Worm (Caenorhabditis elegans): Measurements from ENCODE around the gene atg-9.

The atg-9 gene

ce11 chrV:403028-403427, 53.8 kb downstream of the atg-9 start, which contains the start of gene srh-62:
srh-62 (minus strand) TSS chrV:403128.
- no peak for TF ChIP-seq mxl-2 (GFP tag; conservative IDR thresholded peaks at IDR 0.05)
- TF ChIP-seq fkh-10 (GFP tag; optimal IDR thresholded peaks at IDR 0.05) = no peak
- no peak for TF ChIP-seq hlh-11 (tag; optimal IDR thresholded peaks at IDR 0.05)
- TF ChIP-seq lsy-2 (tag; optimal IDR thresholded peaks at IDR 0.05) = no peak
- no peak for TF ChIP-seq lin-38 (GFP tag; IDR thresholded peaks at IDR 0.05)
- no peak for TF ChIP-seq vab-7 (GFP tag; IDR thresholded peaks at IDR 0.05)
- no peak for TF ChIP-seq T20F7.1 (GFP tag; optimal IDR thresholded peaks at IDR 0.05)
- TF ChIP-seq R02D3.7 (tag; optimal IDR thresholded peaks at IDR 0.05) = no peak
- TF ChIP-seq dmd-8 (GFP tag; IDR thresholded peaks at IDR 0.05) = no peak
- no peak for TF ChIP-seq sdz-12 (GFP tag; optimal IDR thresholded peaks at IDR 0.05)
- no peak for TF ChIP-seq daf-16 (GFP tag; optimal IDR thresholded peaks at IDR 0.05)
- no peak for TF ChIP-seq daf-16 (tag; optimal IDR thresholded peaks at IDR 0.05)
- TF ChIP-seq lir-3 (tag; optimal IDR thresholded peaks at IDR 0.05) = no peak
- TF ChIP-seq ceh-62 (tag; optimal IDR thresholded peaks at IDR 0.05) = no peak
- TF ChIP-seq mdt-29 (GFP tag; IDR thresholded peaks at IDR 0.05) = no peak
- TF ChIP-seq snpc-4 (tag; optimal IDR thresholded peaks at IDR 0.05) = no peak

- no peak for TF ChIP-seq lin-29 (GFP tag; IDR thresholded peaks at IDR 0.05)
- TF ChIP-seq nhr-10 (tag; optimal IDR thresholded peaks at IDR 0.05) = no peak
- no peak for TF ChIP-seq ama-1 (optimal IDR thresholded peaks at IDR 0.05)
- no peak for TF ChIP-seq unc-39 (tag; optimal IDR thresholded peaks at IDR 0.05)
- no peak for TF ChIP-seq nhr-77 (tag; optimal IDR thresholded peaks at IDR 0.05)
- no peak for TF ChIP-seq nhr-111 (GFP tag; optimal IDR thresholded peaks at IDR 0.05)
- TF ChIP-seq php-3 (GFP tag; IDR thresholded peaks at IDR 0.05) = no peak
- TF ChIP-seq T26A8.4 (GFP tag; IDR thresholded peaks at IDR 0.05) = no peak
- TF ChIP-seq egl-27 (tag; optimal IDR thresholded peaks at IDR 0.05) = no peak
- TF ChIP-seq hlh-30 (tag; optimal IDR thresholded peaks at IDR 0.05; ENCODE audit: insufficient read depth) = no peak
- no peak for TF ChIP-seq fos-1 (tag; optimal IDR thresholded peaks at IDR 0.05)
- no peak for TF ChIP-seq rbr-2 (tag; optimal IDR thresholded peaks at IDR 0.05)
- TF ChIP-seq mdt-29 (GFP tag; IDR thresholded peaks at IDR 0.05) = no peak
- TF ChIP-seq jun-1 (tag; optimal IDR thresholded peaks at IDR 0.05) = no peak
- no peak for TF ChIP-seq ZK546.5 (tag; optimal IDR thresholded peaks at IDR 0.05)
- TF ChIP-seq zip-11 (GFP tag; IDR thresholded peaks at IDR 0.05) = no peak
- TF ChIP-seq egl-43 (GFP tag; IDR thresholded peaks at IDR 0.05) = no peak
- TF ChIP-seq dmd-8 (GFP tag; IDR thresholded peaks at IDR 0.05) = no peak
- TF ChIP-seq lir-3 (tag; optimal IDR thresholded peaks at IDR 0.05) = no peak
Observed at ce11 chrV:404210-404669, 55.1 kb downstream of the atg-9 start, which contains the start of gene nhr-252. nhr-252 (plus strand) TSS chrV:404619.

Data from whole organism, L4 larva.